Worm (Caenorhabditis elegans): ENCODE results near the gene Y57G7A.5.

DNA sequence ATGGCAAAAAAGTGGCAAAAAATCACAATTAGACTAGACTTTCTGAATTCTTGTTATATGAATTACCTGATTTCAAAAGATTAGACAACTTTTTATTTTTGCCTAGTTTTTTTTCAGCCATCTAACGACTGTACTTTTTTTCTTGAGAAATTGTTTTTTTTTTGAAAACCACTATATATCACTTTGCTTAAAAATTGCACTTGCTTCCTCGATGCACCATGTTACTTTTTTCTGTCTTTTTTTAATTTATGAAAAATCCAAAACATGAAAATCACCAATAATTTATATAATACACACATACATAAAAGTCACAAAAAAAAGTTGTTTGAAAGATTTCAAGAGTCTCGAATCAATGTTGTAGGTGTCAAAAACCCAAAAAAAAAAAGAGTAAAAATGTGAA is 42.4 kb downstream of the Y57G7A.5 start:
- no peak for TF ChIP-seq med-1 (GFP tag; optimal IDR thresholded peaks at IDR 0.05; ENCODE audit: insufficient read depth)
- no peak for TF ChIP-seq ztf-29 (GFP tag; IDR thresholded peaks at IDR 0.05)
- TF ChIP-seq klf-2 (GFP tag; conservative IDR thresholded peaks at IDR 0.05), result no peak
- no peak for TF ChIP-seq tab-1 (GFP tag; IDR thresholded peaks at IDR 0.05)
- no peak for TF ChIP-seq flt-1 (GFP tag; IDR thresholded peaks at IDR 0.05)
- TF ChIP-seq cog-1 (tag; optimal IDR thresholded peaks at IDR 0.05), result no peak
- no peak for TF ChIP-seq ref-1 (GFP tag; conservative IDR thresholded peaks at IDR 0.05)
- no peak for TF ChIP-seq ztf-23 (GFP tag; IDR thresholded peaks at IDR 0.05)
